Worm (Caenorhabditis elegans) whole organism, L4 larva: ENCODE results near the gene mon-2.

Source experiments
- F26F4.8 ChIP-seq: fragments of 200-800 bp; sonication (Bioruptor generic); conservative IDR thresholded peaks from 2 replicates; pipeline ENCODE4 v1.3.6; 2022; ENCODE audit warnings: missing genetic modification characterization, missing compliant biosample characterization
- R02D3.7 ChIP-seq: fragments of 150-350 bp; sonication (generic microtip); optimal IDR thresholded peaks from 3 replicates; lab custom pipeline; 2014; ENCODE audit warnings: missing biosample characterization, missing genetic modification characterization
- T20F7.1 ChIP-seq: fragments of 200-800 bp; sonication (Bioruptor generic); optimal IDR thresholded peaks from 2 replicates; lab custom pipeline; 2018; ENCODE audit warnings: mild to moderate bottlenecking, missing genetic modification characterization, missing compliant biosample characterization
- Y105C5A.15 ChIP-seq: fragments of 200-800 bp; sonication (Bioruptor generic); IDR thresholded peaks from 2 replicates; pipeline ENCODE4 v1.3.6; 2022; ENCODE audit warnings: missing genetic modification characterization, missing compliant biosample characterization
- Y48G9A.11 ChIP-seq: fragments of 200-800 bp; sonication (Bioruptor generic); IDR thresholded peaks from 2 replicates; pipeline ENCODE4 v1.3.6; 2022; ENCODE audit warnings: missing genetic modification reagents, missing genetic modification characterization, missing compliant biosample characterization
- Y75B8A.6 ChIP-seq: fragments of 200-800 bp; sonication (Bioruptor generic); IDR thresholded peaks from 2 replicates; pipeline ENCODE4 v1.3.6; 2022; ENCODE audit warnings: missing genetic modification reagents, missing genetic modification characterization, missing compliant biosample characterization
- ZK337.2 ChIP-seq: fragments of 200-800 bp; sonication (Bioruptor generic); IDR thresholded peaks from 2 replicates; pipeline ENCODE4 v1.3.6; 2022; ENCODE audit warnings: missing genetic modification reagents, missing genetic modification characterization, missing compliant biosample characterization
- ZK546.5 ChIP-seq, 2 experiments: sonication (generic microtip); optimal IDR thresholded peaks; 2 replicates each; lab custom pipeline; 2017; ENCODE audit warnings: missing biosample characterization in 2 of 2, missing genetic modification characterization in 2 of 2
- aha-1 ChIP-seq: fragments of 150-350 bp; peaks from one replicate; lab custom pipeline; 2014; ENCODE audit warnings: missing biosample characterization, missing genetic modification characterization
- aly-2 ChIP-seq: sonication (generic microtip); optimal IDR thresholded peaks from 2 replicates; lab custom pipeline; 2018; ENCODE audit warnings: missing biosample characterization, missing genetic modification characterization
- ama-1 ChIP-seq: fragments of 150-350 bp; optimal IDR thresholded peaks from 2 replicates; lab custom pipeline; 2014; ENCODE audit warnings: inconsistent platforms, mixed read lengths
- ceh-20 ChIP-seq: fragments of 200-800 bp; sonication (Bioruptor generic); IDR thresholded peaks from 2 replicates; pipeline ENCODE4 v1.3.6; 2022; ENCODE audit warnings: missing genetic modification reagents, missing genetic modification characterization, missing compliant biosample characterization
- ceh-44 ChIP-seq: fragments of 200-800 bp; sonication (Bioruptor generic); IDR thresholded peaks from 2 replicates; pipeline ENCODE4 v1.3.6; 2022; ENCODE audit warnings: missing genetic modification reagents, missing genetic modification characterization, missing compliant biosample characterization
- ceh-62 ChIP-seq: sonication (generic microtip); optimal IDR thresholded peaks from 2 replicates; lab custom pipeline; 2017; ENCODE audit warnings: missing biosample characterization, missing genetic modification characterization
- ceh-82 ChIP-seq: sonication (generic microtip); optimal IDR thresholded peaks from 2 replicates; lab custom pipeline; 2017; ENCODE audit warnings: missing biosample characterization, missing genetic modification characterization
- ces-1 ChIP-seq: fragments of 150-350 bp; sonication (generic microtip); optimal IDR thresholded peaks from 4 replicates; lab custom pipeline; 2014; ENCODE audit warnings: missing biosample characterization, missing genetic modification reagents, missing genetic modification characterization
- daf-16 ChIP-seq, 3 experiments: sonication (generic microtip); optimal IDR thresholded peaks; 2 replicates each; lab custom pipeline; 2016 to 2017; ENCODE audit warnings: missing genetic modification characterization in 3 of 3, missing genetic modification reagents in 3 of 3, mild to moderate bottlenecking in 2 of 3, missing compliant biosample characterization in 2 of 3, missing biosample characterization in 1 of 3, moderate library complexity in 1 of 3
- daf-19 ChIP-seq: fragments of 200-800 bp; sonication (Bioruptor generic); conservative IDR thresholded peaks from 2 replicates; pipeline ENCODE4 v1.3.6; 2022; ENCODE audit warnings: missing genetic modification characterization, missing compliant biosample characterization
- dmd-8 ChIP-seq: fragments of 200-800 bp; sonication (Bioruptor generic); IDR thresholded peaks from 2 replicates; pipeline ENCODE4 v1.3.6; 2022; ENCODE audit warnings: missing genetic modification characterization, missing compliant biosample characterization
- egl-27 ChIP-seq: sonication (generic microtip); optimal IDR thresholded peaks from 3 replicates; lab custom pipeline; 2017; ENCODE audit warnings: missing biosample characterization, missing genetic modification reagents, missing genetic modification characterization
- fkh-10 ChIP-seq: fragments of 150-350 bp; optimal IDR thresholded peaks from 2 replicates; lab custom pipeline; 2014; ENCODE audit warnings: missing biosample characterization, missing genetic modification reagents, missing genetic modification characterization
- gei-8 ChIP-seq: fragments of 200-800 bp; sonication (Bioruptor generic); optimal IDR thresholded peaks from 2 replicates; lab custom pipeline; 2018; ENCODE audit warnings: mild to moderate bottlenecking, missing genetic modification characterization, missing compliant biosample characterization
- hif-1 ChIP-seq, 2 experiments: sonication (generic microtip); optimal IDR thresholded peaks; 2 replicates each; lab custom pipeline; 2016 to 2017; ENCODE audit warnings: missing compliant biosample characterization in 2 of 2, missing genetic modification characterization in 2 of 2, missing genetic modification reagents in 2 of 2, missing genotype in 2 of 2, mild to moderate bottlenecking in 1 of 2
- hlh-11 ChIP-seq: fragments of 200-800 bp; sonication (Bioruptor generic); optimal IDR thresholded peaks from 2 replicates; lab custom pipeline; 2018; ENCODE audit warnings: mild to moderate bottlenecking, missing genetic modification characterization, missing compliant biosample characterization
- hmg-1.1 ChIP-seq: fragments of 200-800 bp; sonication (Bioruptor generic); IDR thresholded peaks from 2 replicates; pipeline ENCODE4 v1.3.6; 2022; ENCODE audit warnings: missing genetic modification reagents, missing genetic modification characterization, missing compliant biosample characterization
- lim-7 ChIP-seq: fragments of 200-800 bp; sonication (Bioruptor generic); IDR thresholded peaks from 2 replicates; pipeline ENCODE4 v1.3.6; 2022; ENCODE audit warnings: missing genetic modification characterization, missing compliant biosample characterization
- lin-1 ChIP-seq: fragments of 200-800 bp; sonication (Bioruptor generic); IDR thresholded peaks from 2 replicates; pipeline ENCODE4 v1.3.6; 2022; ENCODE audit warnings: missing genetic modification reagents, missing genetic modification characterization, missing compliant biosample characterization
- lin-13 ChIP-seq: fragments of 150-350 bp; optimal IDR thresholded peaks from 2 replicates; lab custom pipeline; 2014; ENCODE audit warnings: missing biosample characterization, missing genetic modification reagents, missing genetic modification characterization
- lin-15B ChIP-seq: fragments of 150-350 bp; sonication (generic microtip); optimal IDR thresholded peaks from 3 replicates; lab custom pipeline; 2014; ENCODE audit warnings: missing biosample characterization, missing genetic modification characterization
- lin-29 ChIP-seq: fragments of 200-800 bp; sonication (Bioruptor generic); IDR thresholded peaks from 2 replicates; pipeline ENCODE4 v1.3.6; 2022; ENCODE audit warnings: missing genetic modification reagents, missing genetic modification characterization, missing compliant biosample characterization
- lin-38 ChIP-seq: fragments of 200-800 bp; sonication (Bioruptor generic); IDR thresholded peaks from 2 replicates; pipeline ENCODE4 v1.3.6; 2022; ENCODE audit warnings: missing genetic modification reagents, missing genetic modification characterization, missing compliant biosample characterization
- lir-3 ChIP-seq: sonication (generic microtip); optimal IDR thresholded peaks from 2 replicates; lab custom pipeline; 2016; ENCODE audit warnings: mild to moderate bottlenecking, missing genetic modification characterization, missing compliant biosample characterization
- madf-5 ChIP-seq, 2 experiments: fragments of 200-800 bp; sonication (Bioruptor generic); IDR thresholded peaks; 2 replicates each; pipeline ENCODE4 v1.3.6; 2022; ENCODE audit warnings: missing compliant biosample characterization in 2 of 2, missing genetic modification characterization in 2 of 2
- mdl-1 ChIP-seq, 2 experiments: fragments of 150-350 bp in 1 of 2; sonication (generic microtip) in 1 of 2; optimal IDR thresholded peaks; 2 replicates each; lab custom pipeline; 2014 to 2017; ENCODE audit warnings: missing biosample characterization in 2 of 2, missing genetic modification characterization in 2 of 2
- mes-2 ChIP-seq: sonication (generic microtip); optimal IDR thresholded peaks from 2 replicates; lab custom pipeline; 2016; ENCODE audit warnings: missing genotype, mild to moderate bottlenecking, missing genetic modification characterization, missing compliant biosample characterization; ENCODE audit not compliant: poor library complexity, severe bottlenecking
- nhr-10 ChIP-seq: fragments of 150-350 bp; optimal IDR thresholded peaks from 2 replicates; lab custom pipeline; 2014; ENCODE audit warnings: missing biosample characterization, missing genetic modification characterization
- nhr-102 ChIP-seq: sonication (generic microtip); optimal IDR thresholded peaks from 2 replicates; lab custom pipeline; 2016; ENCODE audit warnings: mild to moderate bottlenecking, missing genetic modification characterization, moderate library complexity, missing compliant biosample characterization
- nhr-11 ChIP-seq: fragments of 150-350 bp; optimal IDR thresholded peaks from 2 replicates; lab custom pipeline; 2014; ENCODE audit warnings: missing biosample characterization, missing genetic modification characterization
- nhr-237 ChIP-seq: sonication (generic microtip); optimal IDR thresholded peaks from 2 replicates; lab custom pipeline; 2017; ENCODE audit warnings: missing biosample characterization, missing genetic modification characterization
- nhr-28 ChIP-seq: fragments of 150-350 bp; optimal IDR thresholded peaks from 2 replicates; lab custom pipeline; 2014; ENCODE audit warnings: missing biosample characterization, missing genetic modification characterization
- nhr-6 ChIP-seq: fragments of 150-350 bp; optimal IDR thresholded peaks from 2 replicates; lab custom pipeline; 2014; ENCODE audit warnings: missing biosample characterization, missing genetic modification characterization
- nhr-77 ChIP-seq: fragments of 150-350 bp; optimal IDR thresholded peaks from 2 replicates; lab custom pipeline; 2014; ENCODE audit warnings: missing biosample characterization, missing genetic modification characterization
- pqm-1 ChIP-seq: sonication (generic microtip); optimal IDR thresholded peaks from 2 replicates; lab custom pipeline; 2017; ENCODE audit warnings: missing biosample characterization, missing genetic modification characterization
- rbr-2 ChIP-seq: sonication (generic microtip); optimal IDR thresholded peaks from 2 replicates; lab custom pipeline; 2016; ENCODE audit warnings: missing genotype, missing genetic modification characterization, missing compliant biosample characterization
- saeg-2 ChIP-seq: fragments of 200-800 bp; sonication (Bioruptor generic); IDR thresholded peaks from 2 replicates; pipeline ENCODE4 v1.3.6; 2022; ENCODE audit warnings: missing genetic modification reagents, missing genetic modification characterization, missing compliant biosample characterization
- snpc-1.2 ChIP-seq: fragments of 200-800 bp; sonication (Bioruptor generic); IDR thresholded peaks from 2 replicates; pipeline ENCODE4 v1.3.6; 2022; ENCODE audit warnings: missing genetic modification reagents, missing genetic modification characterization, missing compliant biosample characterization
- spr-1 ChIP-seq: sonication (generic microtip); optimal IDR thresholded peaks from 2 replicates; lab custom pipeline; 2016; ENCODE audit warnings: mild to moderate bottlenecking, missing genetic modification characterization, missing compliant biosample characterization
- tra-1 ChIP-seq: fragments of 200-800 bp; sonication (Bioruptor generic); IDR thresholded peaks from 2 replicates; pipeline ENCODE4 v1.3.6; 2022; ENCODE audit warnings: missing genetic modification reagents, missing genetic modification characterization, missing compliant biosample characterization
- unc-130 ChIP-seq: sonication (generic microtip); optimal IDR thresholded peaks from 2 replicates; lab custom pipeline; 2016; ENCODE audit warnings: missing genetic modification reagents, missing genetic modification characterization, missing compliant biosample characterization
- zip-11 ChIP-seq: fragments of 200-800 bp; sonication (Bioruptor generic); IDR thresholded peaks from 2 replicates; pipeline ENCODE4 v1.3.6; 2022; ENCODE audit warnings: missing genetic modification characterization, missing compliant biosample characterization
- ztf-11 ChIP-seq: fragments of 150-350 bp; optimal IDR thresholded peaks from 2 replicates; lab custom pipeline; 2014; ENCODE audit warnings: missing biosample characterization, missing genetic modification characterization

The mon-2 gene

ce11 chrIV:12086498-12086897 lies 10.1 kb upstream of the mon-2 start (continued):
- TF ChIP-seq nhr-77 (peak; percentile 43), lin-1 (GFP tag; lab: Robert Waterston, UW) (peak; percentile 64), ceh-82 (tag; lab: Kevin White, UChicago) (no peak), T20F7.1 (GFP tag; lab: Kevin White, UChicago) (no peak), aha-1 (tag; lab: Kevin White, UChicago) (peak; percentile 99), ces-1 (GFP tag; lab: Kevin White, UChicago) (no peak), lin-29 (GFP tag; lab: Robert Waterston, UW) (peak; percentile 82), nhr-10 (tag; lab: Kevin White, UChicago) (no peak), lim-7 (GFP tag; lab: Robert Waterston, UW) (peak; percentile 93), mdl-1 (tag; optimal IDR thresholded peaks at IDR 0.05; lab: Kevin White, UChicago) (peak in 1 of 2 experiments; percentile 43), nhr-11 (no peak), snpc-1.2 (peak; percentile 92), pqm-1 (tag; lab: Kevin White, UChicago) (peak; percentile 14), mes-2 (peak; percentile 89), ztf-11 (tag; lab: Kevin White, UChicago) (no peak), gei-8 (GFP tag; lab: Kevin White, UChicago) (peak; percentile 88), madf-5 (GFP tag; IDR thresholded peaks at IDR 0.05; lab: Robert Waterston, UW) (peak; percentile 47 to 91; a peak in 2 of 4 replicates), rbr-2 (tag; lab: Kevin White, UChicago) (peak; percentile 81), aly-2 (tag; lab: Kevin White, UChicago) (peak; percentile 14), ceh-44 (GFP tag; lab: Robert Waterston, UW) (peak; percentile 59; the same call in 1 of the 2 replicates), tra-1 (GFP tag; lab: Robert Waterston, UW) (peak; percentile 82), zip-11 (GFP tag; lab: Robert Waterston, UW) (peak; percentile 67; the same call in 1 of the 2 replicates), ZK546.5 (tag; optimal IDR thresholded peaks at IDR 0.05; lab: Kevin White, UChicago) (no peak), nhr-28 (tag; lab: Kevin White, UChicago) (no peak), ceh-62 (tag; lab: Kevin White, UChicago) (no peak), Y48G9A.11 (peak; percentile 86), F26F4.8 (GFP tag; lab: Robert Waterston, UW) (peak; percentile 89), unc-130 (peak; percentile 71), spr-1 (tag; lab: Kevin White, UChicago) (peak; percentile 73), ama-1 (no peak), hif-1 (tag; optimal IDR thresholded peaks at IDR 0.05; lab: Kevin White, UChicago) (peak in 1 of 2 experiments; percentile 47), dmd-8 (GFP tag; lab: Robert Waterston, UW) (peak; percentile 92), Y75B8A.6 (GFP tag; lab: Robert Waterston, UW) (0 out of 2 replicates have a peak, but pooled peaks have one; percentile 27), lin-38 (GFP tag; lab: Robert Waterston, UW) (peak; percentile 88), hlh-11 (peak; percentile 70), R02D3.7 (tag; lab: Kevin White, UChicago) (no peak), lin-15B (no peak), ceh-20 (GFP tag; lab: Robert Waterston, UW) (peak; percentile 86), lir-3 (tag; lab: Kevin White, UChicago) (peak; percentile 71), nhr-237 (tag; lab: Kevin White, UChicago) (peak; percentile 17), lin-13 (GFP tag; lab: Kevin White, UChicago) (peak; percentile 77), fkh-10 (no peak), ZK337.2 (peak; percentile 86), saeg-2 (GFP tag; lab: Robert Waterston, UW) (peak; percentile 51; the same call in 1 of the 2 replicates), daf-19 (GFP tag; lab: Robert Waterston, UW) (peak; percentile 55; the same call in 1 of the 2 replicates), daf-16 (GFP tag; optimal IDR thresholded peaks at IDR 0.05; lab: Kevin White, UChicago) (peak; percentile 66 to 85), daf-16 (tag; optimal IDR thresholded peaks at IDR 0.05; lab: Kevin White, UChicago) (peak; percentile 64), hmg-1.1 (peak; percentile 87), nhr-6 (tag; lab: Kevin White, UChicago) (peak; percentile 91), Y105C5A.15 (GFP tag; lab: Robert Waterston, UW) (peak; percentile 94), nhr-102 (tag; lab: Kevin White, UChicago) (peak; percentile 84), egl-27 (tag; lab: Kevin White, UChicago) (no peak)
